Fruit fly (Drosophila melanogaster): Measurements from ENCODE around the gene CG12121.

CG12121 gene

DNA sequence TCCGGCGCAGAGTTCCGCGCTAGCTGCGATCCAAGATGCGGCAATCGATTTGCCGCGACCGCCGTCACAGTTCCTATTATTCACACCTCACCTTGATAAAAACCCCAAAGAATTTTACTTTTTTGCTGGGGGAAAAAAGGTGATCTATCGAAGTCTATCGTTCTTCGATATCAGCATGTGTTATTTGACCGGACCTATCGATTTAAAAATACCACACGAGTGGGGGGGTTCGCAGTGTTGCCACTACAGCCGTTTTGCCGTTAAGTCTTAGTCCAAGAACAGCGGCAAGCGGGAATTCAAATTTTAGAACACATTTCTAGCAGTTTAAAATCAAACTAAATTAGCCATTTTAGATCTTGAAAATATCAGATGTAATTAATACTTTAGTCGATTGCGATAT lies at the start of gene CG12121:
CG12121 (minus strand) TSS at position 180 of the 400 bp plus-strand sequence.
- TF ChIP-seq CG12605 (GFP tag; IDR thresholded peaks at IDR 0.05): no peak
- TF ChIP-seq rn (GFP tag; IDR thresholded peaks at IDR 0.05): no peak
- no peak for TF ChIP-seq CG34367 (tag; optimal IDR thresholded peaks at IDR 0.05)
- TF ChIP-seq gl (tag; optimal IDR thresholded peaks at IDR 0.05): no peak
- TF ChIP-seq CG15710 (tag; optimal IDR thresholded peaks at IDR 0.05): no peak
- TF ChIP-seq Pif1B (GFP tag; optimal IDR thresholded peaks at IDR 0.05): no peak
- TF ChIP-seq CG10348 (GFP tag; IDR thresholded peaks at IDR 0.05): no peak
- no peak for TF ChIP-seq Ets98B (GFP tag; IDR thresholded peaks at IDR 0.05)
- no peak for TF ChIP-seq fd96Ca (GFP tag; IDR thresholded peaks at IDR 0.05)
- TF ChIP-seq CG14655 (GFP tag; optimal IDR thresholded peaks at IDR 0.05): no peak
- no peak for TF ChIP-seq EcR (GFP tag; optimal IDR thresholded peaks at IDR 0.05)
- TF ChIP-seq CG4496 (GFP tag; IDR thresholded peaks at IDR 0.05): no peak
- TF ChIP-seq D1 (tag; optimal IDR thresholded peaks at IDR 0.05): no peak
- TF ChIP-seq CG8159 (tag; optimal IDR thresholded peaks at IDR 0.05): no peak
- TF ChIP-seq Snoo (tag; optimal IDR thresholded peaks at IDR 0.05): no peak
- no peak for TF ChIP-seq CG8301 (tag; optimal IDR thresholded peaks at IDR 0.05)

DNA sequence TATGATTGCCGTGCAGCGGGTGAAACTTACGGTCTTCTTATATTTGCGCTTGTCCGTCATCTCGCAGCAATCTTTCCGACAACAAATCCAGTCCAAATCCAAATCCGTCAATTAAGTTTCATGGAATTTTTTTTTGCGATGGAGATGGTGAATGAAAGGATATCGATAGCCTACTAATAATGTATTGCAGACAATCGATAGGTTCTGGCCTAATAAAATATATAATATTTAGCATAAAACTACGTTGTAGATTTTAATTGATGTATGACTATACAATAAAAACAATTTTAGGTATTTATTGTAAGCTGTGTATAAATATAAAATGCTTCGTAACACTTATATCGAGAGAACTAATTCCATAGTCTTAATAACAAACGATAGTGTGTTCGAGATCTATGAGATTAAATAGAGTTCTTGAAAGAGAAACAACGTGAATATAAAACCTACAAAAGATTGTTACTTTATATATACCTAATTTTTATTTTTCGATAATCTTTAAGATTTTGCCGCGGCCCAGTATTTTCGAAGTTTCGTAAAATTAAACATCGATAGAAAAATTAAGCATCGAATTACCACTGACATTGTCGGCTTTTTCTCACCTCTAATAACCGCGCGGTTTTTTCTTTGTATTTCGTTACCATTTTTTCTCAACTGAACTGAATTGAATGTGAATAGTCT lies 40.8 kb upstream of the CG12121 start, which contains the start of the genes Cfp1 and Aladin:
Cfp1 (minus strand) TSS at position 131 of the 678 bp plus-strand sequence.
Aladin (plus strand) TSS at position 584 of the 678 bp plus-strand sequence.
- TF ChIP-seq Snoo (tag; optimal IDR thresholded peaks at IDR 0.05): no peak
- no peak for TF ChIP-seq Pif1A (GFP tag; optimal IDR thresholded peaks at IDR 0.05)
- TF ChIP-seq CG32121 (GFP tag; IDR thresholded peaks at IDR 0.05): no peak
- TF ChIP-seq CG13204 (GFP tag; optimal IDR thresholded peaks at IDR 0.05): no peak

DNA sequence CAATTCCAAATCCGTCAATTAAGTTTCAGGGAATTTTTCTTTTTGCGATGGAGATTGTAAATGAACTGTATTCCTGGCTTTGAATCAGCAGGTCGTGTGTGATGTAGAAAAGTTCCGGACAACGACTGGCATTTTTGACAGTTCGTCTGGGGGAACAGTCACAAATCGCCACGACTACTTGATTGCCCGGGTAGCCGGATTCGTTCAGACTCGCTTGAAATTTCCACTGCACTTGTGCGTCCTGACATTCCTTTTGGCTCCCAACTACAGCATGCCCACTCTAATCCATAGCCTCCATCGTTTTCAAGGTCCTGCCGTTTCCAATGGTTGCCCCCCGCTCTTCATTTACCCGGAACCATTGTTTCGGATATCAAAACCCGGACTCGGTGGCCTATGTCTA lies 37.6 kb upstream of the CG12121 start, which contains the start of gene CG17440:
CG17440 (minus strand) TSS at position 101 of the 400 bp plus-strand sequence.
- TF ChIP-seq CG34367 (tag; optimal IDR thresholded peaks at IDR 0.05) (no peak), Ets98B (GFP tag; IDR thresholded peaks at IDR 0.05) (no peak)

DNA sequence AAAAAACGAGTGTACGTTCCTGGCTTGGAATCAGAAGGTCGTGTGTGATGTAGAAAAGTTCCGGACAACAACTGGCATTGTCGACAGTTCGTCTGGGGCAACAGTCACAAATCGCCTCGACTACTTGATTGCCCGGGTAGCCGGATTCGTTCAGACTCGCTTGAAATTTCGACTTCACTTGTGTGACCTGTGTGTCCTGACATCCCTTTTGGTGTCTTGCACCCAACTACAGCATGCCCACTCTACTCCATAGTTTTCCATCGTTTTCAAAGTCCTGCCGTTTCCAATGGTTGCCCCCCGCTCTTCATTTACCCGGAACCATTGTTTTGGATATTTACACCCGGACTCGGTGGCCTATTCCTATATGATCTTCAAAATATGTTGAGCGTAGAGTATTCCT lies 35.4 kb upstream of the CG12121 start, which contains the start of gene Erk7:
Erk7 (minus strand) TSS at position 101 of the 400 bp plus-strand sequence.
- TF ChIP-seq CG34367 (tag; optimal IDR thresholded peaks at IDR 0.05) (no peak), EcR (GFP tag; optimal IDR thresholded peaks at IDR 0.05) (no peak), CG4496 (GFP tag; IDR thresholded peaks at IDR 0.05) (no peak), CG32121 (GFP tag; IDR thresholded peaks at IDR 0.05) (no peak), CG12605 (GFP tag; IDR thresholded peaks at IDR 0.05) (no peak), Ets98B (GFP tag; IDR thresholded peaks at IDR 0.05) (no peak), Pif1A (GFP tag; optimal IDR thresholded peaks at IDR 0.05) (no peak), CG8159 (tag; optimal IDR thresholded peaks at IDR 0.05) (no peak), CG14655 (GFP tag; optimal IDR thresholded peaks at IDR 0.05) (no peak), rn (GFP tag; IDR thresholded peaks at IDR 0.05) (no peak), CG15710 (tag; optimal IDR thresholded peaks at IDR 0.05) (no peak)

DNA sequence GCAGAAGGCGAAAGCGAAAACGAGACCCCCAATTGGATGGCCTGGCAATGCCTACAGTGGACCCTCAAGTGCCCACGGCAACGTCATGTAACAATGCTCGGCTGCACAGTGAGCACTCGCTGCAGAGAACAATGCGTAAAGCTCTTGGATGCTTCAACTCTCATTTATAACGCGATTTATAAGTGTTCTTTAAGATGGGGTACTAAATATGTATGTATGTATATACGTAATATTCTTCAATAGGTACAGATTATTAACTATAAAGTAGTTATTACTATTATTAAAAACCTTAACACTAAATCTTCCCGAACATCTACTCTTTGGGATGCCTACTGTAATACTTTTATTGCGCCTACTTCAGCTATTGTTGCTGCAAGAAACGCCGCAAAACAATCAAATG lies 33.9 kb upstream of the CG12121 start:
- TF ChIP-seq CG15710 (tag; optimal IDR thresholded peaks at IDR 0.05) (no peak), CG32121 (GFP tag; IDR thresholded peaks at IDR 0.05) (0 out of 2 replicates have a peak, but pooled peaks have one; percentile 24)

DNA sequence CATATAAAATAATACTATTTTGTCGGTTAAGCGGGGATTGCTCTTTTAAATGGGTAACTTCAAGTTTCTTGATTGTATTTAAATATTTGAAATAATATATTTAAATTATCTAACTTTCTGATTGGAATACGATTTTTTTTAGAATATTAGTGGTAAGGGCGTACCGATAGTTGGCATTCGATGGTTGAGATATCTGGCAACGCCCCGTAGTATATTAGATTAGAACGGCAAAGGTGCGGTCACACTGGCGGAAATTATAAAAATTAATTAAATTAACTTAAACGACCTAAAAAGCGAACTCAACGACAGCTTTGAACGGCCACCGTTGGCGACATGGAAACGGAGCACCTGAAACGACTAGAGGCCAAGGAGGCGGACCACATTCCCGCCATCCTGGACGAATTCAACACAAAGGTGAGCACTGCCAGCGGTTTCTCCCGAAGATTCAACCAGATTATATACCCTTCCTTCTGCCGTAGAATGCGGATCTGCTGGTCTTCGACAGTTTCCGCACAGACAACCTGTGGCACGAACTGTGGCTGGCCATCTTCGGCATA lies 23.9 kb upstream of the CG12121 start, which contains the start of gene ric8a:
ric8a (plus strand) TSS at position 205 of the 557 bp plus-strand sequence.
- TF ChIP-seq CG8159 (tag; optimal IDR thresholded peaks at IDR 0.05) (peak; percentile 24), CG10348 (GFP tag; IDR thresholded peaks at IDR 0.05) (no peak), EcR (GFP tag; optimal IDR thresholded peaks at IDR 0.05) (no peak)

DNA sequence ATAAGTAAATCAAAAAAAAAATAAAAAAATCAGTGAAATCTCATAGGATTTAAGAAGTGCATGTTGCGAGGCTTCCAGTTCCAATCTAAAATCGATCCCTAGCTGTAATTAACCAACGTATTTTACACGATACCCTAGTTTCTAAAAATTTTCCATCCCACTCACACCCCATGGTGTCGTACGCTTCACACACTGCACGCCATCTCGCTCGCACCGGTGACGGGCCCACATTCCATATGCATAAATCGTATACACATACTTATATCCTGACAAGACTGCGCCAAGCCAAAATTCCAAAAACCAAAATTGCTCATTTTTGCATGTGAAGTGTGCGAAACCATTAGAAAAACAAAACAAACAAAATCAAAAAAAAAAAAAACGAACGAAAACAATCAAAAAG lies 22.8 kb upstream of the CG12121 start:
- TF ChIP-seq CG8301 (tag; optimal IDR thresholded peaks at IDR 0.05): no peak
- no peak for TF ChIP-seq CG15710 (tag; optimal IDR thresholded peaks at IDR 0.05)
- no peak for TF ChIP-seq Pif1A (GFP tag; optimal IDR thresholded peaks at IDR 0.05)
- TF ChIP-seq CG17806 (tag; optimal IDR thresholded peaks at IDR 0.05): no peak

DNA sequence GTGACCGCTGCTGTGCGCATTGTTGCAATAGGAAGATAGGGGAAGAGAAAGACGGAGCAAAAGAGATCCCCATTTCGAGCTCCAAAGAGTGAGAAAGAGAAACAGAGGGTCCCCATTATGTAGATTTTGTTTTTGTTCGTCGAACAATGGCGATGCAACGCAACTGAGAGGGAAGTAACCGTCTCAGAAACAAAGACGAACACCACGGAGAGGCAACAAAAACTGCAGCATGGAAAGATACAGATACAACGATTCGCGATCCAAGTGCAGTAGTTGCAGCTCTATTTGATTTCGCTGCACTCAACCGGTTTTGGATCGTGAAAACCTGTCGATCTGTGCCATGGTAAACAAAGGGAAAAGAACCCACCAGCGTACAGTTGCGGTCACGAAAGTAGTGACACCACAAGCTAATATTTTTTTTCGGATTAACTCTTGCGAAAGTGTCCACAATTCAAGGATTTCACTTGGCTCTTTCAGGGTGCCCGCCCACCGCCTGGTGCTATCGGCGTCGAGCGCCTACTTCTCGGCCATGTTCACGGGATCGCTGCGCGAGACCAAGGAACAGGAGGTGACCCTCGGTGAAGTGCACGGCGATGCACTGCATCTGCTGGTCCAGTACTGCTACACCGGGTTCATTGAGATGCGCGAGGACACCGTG lies 20.0 kb upstream of the CG12121 start:
- TF ChIP-seq Ets98B (GFP tag; IDR thresholded peaks at IDR 0.05) (peak; percentile 40; the same call in 1 of the 2 replicates), CG9948 (tag; optimal IDR thresholded peaks at IDR 0.05) (peak; percentile 18), Pif1A (GFP tag; optimal IDR thresholded peaks at IDR 0.05) (no peak), Pif1B (GFP tag; optimal IDR thresholded peaks at IDR 0.05) (no peak), CG8159 (tag; optimal IDR thresholded peaks at IDR 0.05) (no peak), CG34367 (tag; optimal IDR thresholded peaks at IDR 0.05) (peak; percentile 0), CG12605 (GFP tag; IDR thresholded peaks at IDR 0.05) (peak; percentile 34), CG17806 (tag; optimal IDR thresholded peaks at IDR 0.05) (no peak), CG32121 (GFP tag; IDR thresholded peaks at IDR 0.05) (peak; percentile 49; the same call in 1 of the 2 replicates), D1 (tag; optimal IDR thresholded peaks at IDR 0.05) (no peak), fd96Ca (GFP tag; IDR thresholded peaks at IDR 0.05) (peak; percentile 55; the same call in 1 of the 3 replicates), CG14655 (GFP tag; optimal IDR thresholded peaks at IDR 0.05) (no peak), CG4496 (GFP tag; IDR thresholded peaks at IDR 0.05) (peak; percentile 65), EcR (GFP tag; optimal IDR thresholded peaks at IDR 0.05) (peak; percentile 60)
